Fruit fly (Drosophila melanogaster): ENCODE data around the gene CG14304.

dm6 chr3R:18643646-18644045 lies 22.5 kb upstream of the CG14304 start:
- TF ChIP-seq CTCF (optimal IDR thresholded peaks at IDR 0.05) (no peak), CG8478 (optimal IDR thresholded peaks at IDR 0.05) (no peak)
